Worm (Caenorhabditis elegans): ENCODE data around the gene irld-49.

irld-49 gene

DNA sequence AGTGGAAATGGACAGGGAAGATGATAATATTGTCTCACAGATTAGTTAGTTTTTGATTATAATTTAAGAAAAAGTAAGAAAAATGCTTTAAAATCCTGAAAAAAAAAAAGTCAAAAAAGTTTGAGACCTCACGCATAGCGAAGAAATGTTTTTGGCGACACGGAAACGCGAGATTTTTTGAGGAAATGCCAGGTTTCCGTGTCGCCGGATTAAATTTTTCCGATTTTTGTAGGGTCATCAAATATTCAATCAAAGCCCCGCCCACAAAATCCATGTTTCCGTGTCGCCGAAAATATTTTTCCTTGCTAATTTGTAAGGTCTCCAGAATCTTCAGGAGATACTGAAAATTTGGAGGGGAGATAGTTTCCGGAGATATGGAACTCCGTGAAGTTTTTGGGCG is 48.3 kb downstream of the irld-49 start:
- TF ChIP-seq pros-1 (tag; optimal IDR thresholded peaks at IDR 0.05) (no peak), odd-2 (tag; optimal IDR thresholded peaks at IDR 0.05) (no peak), ceh-31 (tag; optimal IDR thresholded peaks at IDR 0.05) (peak; percentile 51), syd-9 (tag; optimal IDR thresholded peaks at IDR 0.05) (no peak), ceh-2 (tag; optimal IDR thresholded peaks at IDR 0.05) (no peak)

DNA sequence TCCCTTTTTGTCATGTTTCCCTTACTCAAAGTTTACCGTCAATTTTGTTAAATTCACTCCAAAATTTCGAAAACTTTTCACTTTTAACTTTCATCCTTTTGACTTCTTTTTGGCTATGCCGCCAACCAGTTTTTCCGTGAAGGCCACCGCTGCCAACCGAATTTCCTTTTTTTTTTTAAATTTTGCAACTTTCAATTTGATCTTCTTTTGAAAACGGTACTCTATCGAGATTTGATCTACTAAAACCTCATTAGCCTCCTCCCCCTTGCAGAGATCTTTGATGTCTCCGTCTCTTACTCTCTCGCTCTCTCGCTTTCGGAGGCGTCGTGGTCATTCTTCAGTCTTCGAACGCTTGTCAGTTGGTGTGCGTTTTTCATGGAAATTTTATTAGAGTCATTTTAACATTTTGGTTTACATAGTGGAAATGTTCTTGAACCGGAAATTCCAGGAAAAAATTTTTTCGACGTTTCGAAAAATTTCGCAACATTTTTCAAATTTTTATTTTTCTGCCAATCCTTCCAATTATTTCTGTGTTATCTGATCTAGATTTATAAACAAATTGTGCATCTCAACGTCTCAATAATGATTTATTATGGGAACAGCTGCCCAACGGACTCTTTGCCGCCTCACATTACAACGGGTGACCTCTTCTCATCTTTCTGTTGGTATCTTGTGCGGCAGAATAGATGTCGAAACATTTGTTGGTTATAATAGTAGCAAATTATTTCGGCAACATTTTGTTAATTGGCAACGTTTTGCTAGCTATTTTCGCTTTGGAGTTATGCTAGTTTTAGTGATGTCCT is 50.8 kb downstream of the irld-49 start:
- peak; percentile 23 for TF ChIP-seq rnt-1 (tag; optimal IDR thresholded peaks at IDR 0.05)
- TF ChIP-seq ceh-34 (tag; optimal IDR thresholded peaks at IDR 0.05) = no peak
- TF ChIP-seq T23F11.4 (GFP tag; optimal IDR thresholded peaks at IDR 0.05) = no peak
- TF ChIP-seq ttx-3 (tag; optimal IDR thresholded peaks at IDR 0.05) = no peak
- TF ChIP-seq unc-55 (GFP tag; optimal IDR thresholded peaks at IDR 0.05) = peak; percentile 98
- TF ChIP-seq pat-9 (tag; optimal IDR thresholded peaks at IDR 0.05) = peak; percentile 32
- no peak for TF ChIP-seq C38D4.7 (GFP tag; optimal IDR thresholded peaks at IDR 0.05)
